Fruit fly (Drosophila melanogaster) whole organism, embryonic: Measurements from ENCODE around the gene CG16789.
A peak's percentile ranks its signal among the peaks of the same experiment; 100 is the strongest.

Experiments used
- Abd-B ChIP-seq: fragments of 200-800 bp; sonication (Bioruptor generic); optimal IDR thresholded peaks from 2 replicates; lab custom pipeline; 2018; ENCODE audit warnings: missing biosample characterization, mild to moderate bottlenecking, missing genetic modification characterization, moderate library complexity
- B-H1 ChIP-seq: fragments of 200-800 bp; sonication (Bioruptor generic); IDR thresholded peaks from 3 replicates; pipeline ENCODE4 v1.3.6; 2022; ENCODE audit warnings: missing biosample characterization, missing genetic modification characterization
- BtbVII ChIP-seq: fragments of 200-800 bp; sonication (Bioruptor generic); optimal IDR thresholded peaks from 3 replicates; lab custom pipeline; 2017; ENCODE audit warnings: missing biosample characterization, mild to moderate bottlenecking, missing genetic modification characterization
- CG10267 ChIP-seq: fragments of 200-800 bp; sonication (Bioruptor generic); optimal IDR thresholded peaks from 2 replicates; lab custom pipeline; 2018; ENCODE audit warnings: missing biosample characterization, mild to moderate bottlenecking, missing genetic modification characterization, moderate library complexity
- CG10366 ChIP-seq: fragments of 200-800 bp; sonication (Bioruptor generic); IDR thresholded peaks from 2 replicates; pipeline ENCODE4 v1.3.6; 2022; ENCODE audit warnings: missing biosample characterization, missing genetic modification characterization
- CG12299 ChIP-seq: fragments of 200-800 bp; sonication (Bioruptor generic); optimal IDR thresholded peaks from 2 replicates; lab custom pipeline; 2018; ENCODE audit warnings: missing biosample characterization, mild to moderate bottlenecking, missing genetic modification characterization
- CG12391 ChIP-seq: fragments of 200-800 bp; sonication (Bioruptor generic); optimal IDR thresholded peaks from 3 replicates; lab custom pipeline; 2018; ENCODE audit warnings: missing biosample characterization, mild to moderate bottlenecking, missing genetic modification characterization, moderate library complexity
- CG15073 ChIP-seq: fragments of 200-800 bp; sonication (Bioruptor generic); optimal IDR thresholded peaks from 2 replicates; lab custom pipeline; 2016; ENCODE audit warnings: missing biosample characterization, missing genetic modification characterization
- CG15514 ChIP-seq: fragments of 200-800 bp; sonication (Bioruptor generic); optimal IDR thresholded peaks from 3 replicates; lab custom pipeline; 2017; ENCODE audit warnings: missing biosample characterization, missing genetic modification characterization, mild to moderate bottlenecking, moderate library complexity, missing genetic modification reagents
- CG15601 ChIP-seq: fragments of 200-800 bp; sonication (Bioruptor generic); optimal IDR thresholded peaks from 3 replicates; lab custom pipeline; 2019; ENCODE audit warnings: missing biosample characterization, mild to moderate bottlenecking, missing genetic modification characterization, moderate library complexity
- CG16779 ChIP-seq: fragments of 200-800 bp; sonication (Bioruptor generic); IDR thresholded peaks from 2 replicates; pipeline ENCODE4 v1.3.6; 2022; ENCODE audit warnings: missing biosample characterization, missing genetic modification characterization
- CG17186 ChIP-seq: fragments of 200-800 bp; sonication (Bioruptor generic); optimal IDR thresholded peaks from 3 replicates; lab custom pipeline; 2017; ENCODE audit warnings: missing biosample characterization, missing genetic modification reagents, missing genetic modification characterization
- CG17359 ChIP-seq: fragments of 200-800 bp; sonication (Bioruptor generic); optimal IDR thresholded peaks from 3 replicates; lab custom pipeline; 2018; ENCODE audit warnings: missing biosample characterization, mild to moderate bottlenecking, missing genetic modification characterization, moderate library complexity
- CG18764 ChIP-seq: fragments of 200-800 bp; sonication (Bioruptor generic); optimal IDR thresholded peaks from 3 replicates; lab custom pipeline; 2016; ENCODE audit warnings: missing biosample characterization, missing genetic modification characterization
- CG3838 ChIP-seq: fragments of 200-800 bp; sonication (Bioruptor generic); optimal IDR thresholded peaks from 3 replicates; lab custom pipeline; 2016; ENCODE audit warnings: missing biosample characterization, missing genetic modification characterization
- CG4617 ChIP-seq: fragments of 200-800 bp; sonication (Bioruptor generic); optimal IDR thresholded peaks from 3 replicates; lab custom pipeline; 2016; ENCODE audit warnings: missing biosample characterization, missing genetic modification characterization, borderline replicate concordance
- CG6689 ChIP-seq: fragments of 200-800 bp; sonication (Bioruptor generic); IDR thresholded peaks from 2 replicates; pipeline ENCODE4 v1.3.6; 2022; ENCODE audit warnings: missing biosample characterization, missing genetic modification characterization
- CG6813 ChIP-seq: fragments of 200-800 bp; sonication (Bioruptor generic); optimal IDR thresholded peaks from 2 replicates; lab custom pipeline; 2017; ENCODE audit warnings: missing biosample characterization, missing genetic modification characterization, mild to moderate bottlenecking, moderate library complexity, missing genetic modification reagents
- CG7556 ChIP-seq: fragments of 200-800 bp; sonication (Bioruptor generic); optimal IDR thresholded peaks from 2 replicates; lab custom pipeline; 2017; ENCODE audit warnings: missing biosample characterization, mild to moderate bottlenecking, missing genetic modification characterization
- CG7987 ChIP-seq: fragments of 200-800 bp; sonication (Bioruptor generic); optimal IDR thresholded peaks from 2 replicates; lab custom pipeline; 2018; ENCODE audit warnings: missing biosample characterization, mild to moderate bottlenecking, missing genetic modification characterization, moderate library complexity
- CoRest ChIP-seq: fragments of 200-800 bp; sonication (Bioruptor generic); optimal IDR thresholded peaks from 3 replicates; lab custom pipeline; 2018; ENCODE audit warnings: missing biosample characterization, mild to moderate bottlenecking, missing genetic modification characterization, moderate library complexity
- D ChIP-seq, 2 experiments: fragments of 200-800 bp in 1 of 2; fragments of >200 bp in 1 of 2; sonication (Bioruptor generic) in 1 of 2; optimal IDR thresholded peaks; 2 replicates in 1 of 2; 3 replicates in 1 of 2; lab custom pipeline; 2017; ENCODE audit warnings: mild to moderate bottlenecking in 1 of 2, missing biosample characterization in 1 of 2, missing genetic modification characterization in 1 of 2, missing genetic modification reagents in 1 of 2
- Dad ChIP-seq: fragments of 200-800 bp; sonication (Bioruptor generic); optimal IDR thresholded peaks from 3 replicates; lab custom pipeline; 2016; ENCODE audit warnings: missing biosample characterization, missing genetic modification characterization
- E2f2 ChIP-seq: fragments of 200-800 bp; sonication (Bioruptor generic); IDR thresholded peaks from 2 replicates; pipeline ENCODE4 v1.3.6; 2022; ENCODE audit warnings: missing biosample characterization, missing genetic modification characterization
- Gsc ChIP-seq: fragments of 200-800 bp; sonication (Bioruptor generic); IDR thresholded peaks from 2 replicates; pipeline ENCODE4 v1.3.6; 2022; ENCODE audit warnings: missing biosample characterization, missing genetic modification characterization
- HLHmδ ChIP-seq: fragments of 200-800 bp; sonication (Bioruptor generic); optimal IDR thresholded peaks from 2 replicates; lab custom pipeline; 2018; ENCODE audit warnings: missing biosample characterization, mild to moderate bottlenecking, missing genetic modification characterization, moderate library complexity
- Jarid2 ChIP-seq: fragments of 200-800 bp; sonication (Bioruptor generic); optimal IDR thresholded peaks from 3 replicates; lab custom pipeline; 2017; ENCODE audit warnings: mild to moderate bottlenecking, missing biosample characterization, missing genetic modification reagents, missing genetic modification characterization
- MESR4 ChIP-seq: fragments of 200-800 bp; sonication (Bioruptor generic); optimal IDR thresholded peaks from 2 replicates; lab custom pipeline; 2018; ENCODE audit warnings: missing biosample characterization, mild to moderate bottlenecking, missing genetic modification characterization, moderate library complexity
- Meics ChIP-seq: fragments of 200-800 bp; sonication (Bioruptor generic); optimal IDR thresholded peaks from 2 replicates; lab custom pipeline; 2017; ENCODE audit warnings: missing biosample characterization, mild to moderate bottlenecking, missing genetic modification characterization
- NC2β ChIP-seq: fragments of 200-800 bp; sonication (Bioruptor generic); optimal IDR thresholded peaks from 2 replicates; lab custom pipeline; 2016; ENCODE audit warnings: missing biosample characterization, missing genetic modification characterization
- Nf-YB ChIP-seq: fragments of 200-800 bp; sonication (Bioruptor generic); optimal IDR thresholded peaks from 3 replicates; lab custom pipeline; 2019; ENCODE audit warnings: missing biosample characterization, mild to moderate bottlenecking, missing genetic modification characterization, moderate library complexity
- Rfx ChIP-seq: fragments of 200-800 bp; sonication (Bioruptor generic); IDR thresholded peaks from 2 replicates; pipeline ENCODE4 v1.3.6; 2022; ENCODE audit warnings: missing biosample characterization, missing genetic modification characterization
- Taf1 ChIP-seq: fragments of 200-800 bp; sonication (Bioruptor generic); IDR thresholded peaks from 2 replicates; pipeline ENCODE4 v1.3.6; 2022; ENCODE audit warnings: missing biosample characterization, missing genetic modification characterization
- ase ChIP-seq: fragments of 200-800 bp; sonication (Bioruptor generic); IDR thresholded peaks from 3 replicates; pipeline ENCODE4 v1.3.6; 2022; ENCODE audit warnings: missing biosample characterization, missing genetic modification characterization
- dan ChIP-seq: fragments of 200-800 bp; sonication (Bioruptor generic); IDR thresholded peaks from 2 replicates; pipeline ENCODE4 v1.3.6; 2022; ENCODE audit warnings: missing biosample characterization, missing genetic modification characterization
- dm ChIP-seq: fragments of 200-800 bp; sonication (Bioruptor generic); optimal IDR thresholded peaks from 3 replicates; lab custom pipeline; 2016; ENCODE audit warnings: missing biosample characterization, missing genetic modification characterization
- fru ChIP-seq: fragments of >200 bp; optimal IDR thresholded peaks from 2 replicates; lab custom pipeline; 2017
- gt ChIP-seq: fragments of 200-800 bp; sonication (Bioruptor generic); IDR thresholded peaks from 2 replicates; pipeline ENCODE4 v1.3.6; 2022; ENCODE audit warnings: missing biosample characterization, missing genetic modification characterization
- kah ChIP-seq: fragments of 200-800 bp; sonication (Bioruptor generic); optimal IDR thresholded peaks from 2 replicates; lab custom pipeline; 2018; ENCODE audit warnings: missing biosample characterization, mild to moderate bottlenecking, missing genetic modification characterization
- klu ChIP-seq: fragments of 200-800 bp; sonication (Bioruptor generic); IDR thresholded peaks from 2 replicates; pipeline ENCODE4 v1.3.6; 2022; ENCODE audit warnings: missing biosample characterization, missing genetic modification characterization
- lab ChIP-seq: fragments of 200-800 bp; sonication (Bioruptor generic); optimal IDR thresholded peaks from 3 replicates; lab custom pipeline; 2017; ENCODE audit warnings: missing biosample characterization, missing genetic modification characterization, mild to moderate bottlenecking, moderate library complexity, missing genetic modification reagents
- lilli ChIP-seq: fragments of 200-800 bp; sonication (Bioruptor generic); optimal IDR thresholded peaks from 3 replicates; lab custom pipeline; 2016; ENCODE audit warnings: missing biosample characterization, missing genetic modification characterization
- mam ChIP-seq: fragments of 200-800 bp; sonication (Bioruptor generic); optimal IDR thresholded peaks from 3 replicates; lab custom pipeline; 2016; ENCODE audit warnings: missing biosample characterization, missing genetic modification characterization
- tin ChIP-seq: fragments of 200-800 bp; sonication (Bioruptor generic); optimal IDR thresholded peaks from 3 replicates; lab custom pipeline; 2016; ENCODE audit warnings: missing biosample characterization, missing genetic modification characterization
- tio ChIP-seq: fragments of 200-800 bp; sonication (Bioruptor generic); optimal IDR thresholded peaks from 2 replicates; lab custom pipeline; 2017; ENCODE audit warnings: missing biosample characterization, missing genetic modification characterization, inconsistent platforms
- ttk ChIP-seq: fragments of 200-800 bp; sonication (Bioruptor generic); IDR thresholded peaks from 2 replicates; pipeline ENCODE4 v2.1.2; 2022; ENCODE audit warnings: missing biosample characterization, missing genetic modification characterization
- yki ChIP-seq: fragments of >200 bp; optimal IDR thresholded peaks from 3 replicates; lab custom pipeline; 2018
- zen ChIP-seq: fragments of 200-800 bp; sonication (Bioruptor generic); optimal IDR thresholded peaks from 3 replicates; lab custom pipeline; 2018; ENCODE audit warnings: missing biosample characterization, mild to moderate bottlenecking, missing genetic modification characterization, moderate library complexity
- zfh2 ChIP-seq: fragments of 200-800 bp; sonication (Bioruptor generic); optimal IDR thresholded peaks from 2 replicates; lab custom pipeline; 2016; ENCODE audit warnings: missing biosample characterization, missing genetic modification characterization

CG16789 gene

DNA sequence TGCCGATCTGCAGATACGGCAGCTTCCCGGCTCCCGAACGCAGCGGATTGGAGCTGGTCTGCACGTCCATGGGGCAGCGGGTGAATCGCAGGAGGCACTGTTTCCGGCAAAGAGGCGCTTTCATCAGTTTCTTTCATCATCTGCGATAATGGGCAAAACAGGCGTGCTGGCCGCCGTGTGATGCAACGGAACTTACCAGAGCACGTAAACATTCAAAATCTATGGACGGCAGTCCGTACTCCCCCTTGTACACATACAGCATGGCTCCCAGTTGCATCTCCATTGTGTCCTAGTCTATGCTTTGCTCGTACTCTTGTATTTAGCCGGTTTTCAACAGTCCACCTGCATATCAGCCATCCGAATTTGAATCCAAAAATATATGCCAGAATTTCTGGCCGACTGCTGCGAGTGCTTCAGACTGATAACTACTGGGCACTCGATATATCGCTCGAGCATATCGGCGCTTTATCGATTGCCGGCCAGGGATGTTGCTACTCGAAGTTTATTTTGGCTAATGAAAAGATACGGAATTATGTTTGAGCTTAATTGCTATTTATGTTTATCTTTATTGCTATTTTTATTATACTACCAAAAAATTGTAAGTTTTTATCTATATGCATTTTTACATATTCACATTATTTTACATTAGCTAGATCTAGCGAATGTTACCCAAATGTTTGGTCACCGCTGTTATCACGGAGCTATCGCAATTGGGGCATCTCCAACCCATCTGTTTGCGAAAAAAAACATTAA is 2.6 kb upstream of the CG16789 start, which contains the start of the genes CG9393 and Vps45 (continued):
- no peak for TF ChIP-seq tio (GFP tag; lab: Kevin White, UChicago)
- TF ChIP-seq E2f2 (GFP tag; lab: Robert Waterston, UW): peak; percentile 63
- TF ChIP-seq CG4617 (GFP tag; lab: Kevin White, UChicago): peak; percentile 75
- no peak for TF ChIP-seq BtbVII
- TF ChIP-seq CG7556: peak; percentile 50
- TF ChIP-seq zfh2 (GFP tag; lab: Kevin White, UChicago): peak; percentile 79
- TF ChIP-seq dan (GFP tag; lab: Robert Waterston, UW): no peak
- peak; percentile 84 for TF ChIP-seq lilli (GFP tag; lab: Kevin White, UChicago)
- TF ChIP-seq ttk (GFP tag; lab: Robert Waterston, UW): 0 out of 2 replicates have a peak, but pooled peaks have one; percentile 7
- TF ChIP-seq CG7987 (GFP tag; lab: Kevin White, UChicago): no peak
- peak; percentile 80 for TF ChIP-seq CG12391
- peak; percentile 33 for TF ChIP-seq CG18764
- TF ChIP-seq CG17186 (GFP tag; lab: Kevin White, UChicago): peak; percentile 60
- TF ChIP-seq CG15514 (GFP tag; lab: Kevin White, UChicago): peak; percentile 67
- no peak for TF ChIP-seq kah (GFP tag; lab: Kevin White, UChicago)
- 0 out of 3 replicates have a peak, but pooled peaks have one; percentile 14 for TF ChIP-seq B-H1 (GFP tag; lab: Robert Waterston, UW)
- TF ChIP-seq zen (tag; lab: Kevin White, UChicago): peak; percentile 51
- peak; percentile 52; the same call in 1 of the 2 replicates for TF ChIP-seq CG10366 (GFP tag; lab: Robert Waterston, UW)
- no peak for TF ChIP-seq Taf1 (GFP tag; lab: Robert Waterston, UW)
- no peak for TF ChIP-seq CG6813 (GFP tag; lab: Kevin White, UChicago)
- TF ChIP-seq CG17359: peak; percentile 41
- no peak for TF ChIP-seq gt (GFP tag; lab: Robert Waterston, UW)
- peak; percentile 79 for TF ChIP-seq mam (GFP tag; lab: Kevin White, UChicago)
- no peak for TF ChIP-seq HLHmδ (GFP tag; lab: Kevin White, UChicago)
- TF ChIP-seq CG15601 (tag; lab: Kevin White, UChicago): peak; percentile 64
- no peak for TF ChIP-seq yki (lab: Kevin White, UChicago)
- TF ChIP-seq Rfx (GFP tag; lab: Robert Waterston, UW): peak; percentile 64
- no peak for TF ChIP-seq lab (GFP tag; lab: Kevin White, UChicago)
- TF ChIP-seq klu: peak; percentile 54
- TF ChIP-seq CG16779 (GFP tag; lab: Robert Waterston, UW): no peak
- TF ChIP-seq Nf-YB (GFP tag; lab: Kevin White, UChicago): peak; percentile 17
- TF ChIP-seq MESR4 (GFP tag; lab: Kevin White, UChicago): peak; percentile 34
- TF ChIP-seq D (optimal IDR thresholded peaks at IDR 0.05; lab: Kevin White, UChicago): no peak
- no peak for TF ChIP-seq D (GFP tag; optimal IDR thresholded peaks at IDR 0.05; lab: Kevin White, UChicago)
- peak; percentile 52 for TF ChIP-seq NC2β
- TF ChIP-seq CoRest (tag; lab: Kevin White, UChicago): peak; percentile 76
- no peak for TF ChIP-seq CG3838 (GFP tag; lab: Kevin White, UChicago)
- peak; percentile 76 for TF ChIP-seq dm
- peak; percentile 65 for TF ChIP-seq CG10267
- no peak for TF ChIP-seq Gsc (GFP tag; lab: Robert Waterston, UW)
- TF ChIP-seq Abd-B (GFP tag; lab: Kevin White, UChicago): peak; percentile 72
- TF ChIP-seq Jarid2: no peak
- TF ChIP-seq CG12299 (tag; lab: Kevin White, UChicago): no peak
- TF ChIP-seq ase (GFP tag; lab: Robert Waterston, UW): no peak
- 0 out of 2 replicates have a peak, but pooled peaks have one; percentile 55 for TF ChIP-seq CG6689 (GFP tag; lab: Robert Waterston, UW)
- TF ChIP-seq CG15073 (GFP tag; lab: Kevin White, UChicago): no peak
- peak; percentile 64 for TF ChIP-seq Dad (GFP tag; lab: Kevin White, UChicago)
- peak; percentile 70 for TF ChIP-seq tin
- no peak for TF ChIP-seq Meics
- TF ChIP-seq fru: no peak
